Fruit fly (Drosophila melanogaster) whole organism, prepupa: Measurements from ENCODE around the gene Sgs5bis.

Experiments used
- CG11762 ChIP-seq: fragments of 200-800 bp; sonication (Bioruptor generic); optimal IDR thresholded peaks from 3 replicates; lab custom pipeline; 2016; ENCODE audit warnings: missing biosample characterization, missing genetic modification characterization; ENCODE audit not compliant: insufficient read depth
- Ets21C ChIP-seq: fragments of 200-800 bp; sonication (Bioruptor generic); optimal IDR thresholded peaks from 3 replicates; lab custom pipeline; 2016; ENCODE audit warnings: missing biosample characterization, missing genetic modification characterization
- Sox102F ChIP-seq: fragments of 200-800 bp; sonication (Bioruptor generic); optimal IDR thresholded peaks from 2 replicates; lab custom pipeline; 2016; ENCODE audit warnings: missing biosample characterization, mild to moderate bottlenecking, missing genetic modification characterization
- cyc ChIP-seq: fragments of 200-800 bp; sonication (Bioruptor generic); optimal IDR thresholded peaks from 3 replicates; lab custom pipeline; 2016; ENCODE audit warnings: missing biosample characterization, missing genetic modification characterization
- dac ChIP-seq: fragments of 200-800 bp; sonication (Bioruptor generic); optimal IDR thresholded peaks from 2 replicates; lab custom pipeline; 2017; ENCODE audit warnings: missing biosample characterization, mild to moderate bottlenecking, missing genetic modification characterization
- esn ChIP-seq: fragments of 200-800 bp; sonication (Bioruptor generic); optimal IDR thresholded peaks from 2 replicates; lab custom pipeline; 2016; ENCODE audit warnings: missing biosample characterization, mild to moderate bottlenecking, missing genetic modification characterization, moderate library complexity
- spab ChIP-seq: fragments of 200-800 bp; sonication (Bioruptor generic); optimal IDR thresholded peaks from 2 replicates; lab custom pipeline; 2017; ENCODE audit warnings: missing biosample characterization, mild to moderate bottlenecking, missing genetic modification characterization, missing genetic modification reagents

DNA sequence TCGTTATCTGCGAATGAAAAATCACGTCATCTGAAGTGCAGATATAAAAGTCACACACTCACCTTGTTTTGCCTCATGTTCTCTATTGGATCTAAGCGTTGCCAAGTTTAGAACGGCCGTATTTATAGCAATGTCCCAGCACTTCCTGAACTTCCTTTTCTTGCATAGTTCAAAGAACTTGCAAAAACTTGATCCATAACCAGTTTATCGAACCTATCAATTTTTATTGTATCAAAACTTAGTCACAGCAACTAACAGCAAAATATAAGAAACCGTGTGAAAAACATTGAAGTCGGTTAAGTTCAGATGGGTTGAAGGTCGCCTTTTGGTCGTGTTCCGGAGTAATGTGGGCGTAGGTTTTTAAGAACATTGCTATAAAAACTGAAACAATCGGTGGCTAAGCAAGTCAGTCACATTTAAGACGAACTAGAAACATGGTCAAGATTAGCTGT lies 24.5 kb downstream of the Sgs5bis start, which contains the start of the genes CG14324 and CG14326:
- no peak for TF ChIP-seq Ets21C (GFP tag; lab: Kevin White, UChicago)
- no peak for TF ChIP-seq cyc (GFP tag; lab: Kevin White, UChicago)
- TF ChIP-seq Sox102F (GFP tag; lab: Kevin White, UChicago), result no peak
- no peak for TF ChIP-seq spab
- TF ChIP-seq dac (GFP tag; lab: Kevin White, UChicago), result no peak
- TF ChIP-seq CG11762, result no peak
- no peak for TF ChIP-seq esn (GFP tag; lab: Kevin White, UChicago)
